Worm (Caenorhabditis elegans) whole organism, L4 larva: ENCODE measurements around the gene bath-44.

Experiments
- hlh-30 ChIP-seq: sonication (generic microtip); optimal IDR thresholded peaks from 2 replicates; lab custom pipeline; 2017; ENCODE audit warnings: antibody characterized with exemption, mild to moderate bottlenecking, missing genetic modification characterization, missing compliant biosample characterization; ENCODE audit not compliant: insufficient read depth
- mdl-1 ChIP-seq, 2 experiments: fragments of 150-350 bp in 1 of 2; sonication (generic microtip) in 1 of 2; optimal IDR thresholded peaks; 2 replicates each; lab custom pipeline; 2014 to 2017; ENCODE audit warnings: missing biosample characterization in 2 of 2, missing genetic modification characterization in 2 of 2
- nhr-11 ChIP-seq: fragments of 150-350 bp; optimal IDR thresholded peaks from 2 replicates; lab custom pipeline; 2014; ENCODE audit warnings: missing biosample characterization, missing genetic modification characterization
- tag-97 ChIP-seq: fragments of 200-800 bp; sonication (Bioruptor generic); IDR thresholded peaks from 2 replicates; pipeline ENCODE4 v1.3.6; 2022; ENCODE audit warnings: missing genetic modification characterization, missing compliant biosample characterization
- ztf-7 ChIP-seq: fragments of 150-350 bp; optimal IDR thresholded peaks from 2 replicates; lab custom pipeline; 2014; ENCODE audit warnings: missing biosample characterization, missing genetic modification characterization

DNA sequence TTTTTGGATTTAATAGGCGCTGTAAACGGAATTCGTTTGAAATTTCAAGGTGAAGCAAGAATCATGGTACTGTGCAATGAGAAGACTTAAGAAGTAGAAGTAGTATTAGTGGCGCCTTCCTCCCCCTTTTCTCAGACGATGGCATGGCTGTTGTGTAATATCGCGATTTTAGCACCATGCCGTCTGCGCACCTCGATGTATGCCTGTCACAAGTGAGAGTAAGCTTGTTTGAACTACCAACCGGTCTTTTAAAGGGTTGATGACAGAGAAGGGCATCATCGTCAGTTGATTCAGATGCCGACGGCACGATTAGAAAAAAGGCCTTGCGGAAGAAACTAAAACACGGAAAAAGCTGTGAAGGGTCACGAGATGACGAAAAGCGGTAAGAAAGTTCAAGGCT, 9.2 kb downstream of the bath-44 start:
- no peak for TF ChIP-seq ztf-7 (tag; lab: Kevin White, UChicago)
- peak; percentile 51 for TF ChIP-seq hlh-30 (tag; lab: Kevin White, UChicago)
- no peak for TF ChIP-seq nhr-11
- TF ChIP-seq tag-97 (GFP tag; lab: Robert Waterston, UW), result no peak
- no peak for TF ChIP-seq mdl-1 (tag; optimal IDR thresholded peaks at IDR 0.05; lab: Kevin White, UChicago)
